Fruit fly (Drosophila melanogaster): ENCODE results near the gene Utx.

Utx gene

dm6 chr2L:10231510-10231909 lies 47.1 kb downstream of the Utx start, which contains the start of gene ova:
ova (minus strand) TSS chr2L:10231692.
- TF ChIP-seq Dll (optimal IDR thresholded peaks at IDR 0.05) (no peak), EcR (GFP tag; optimal IDR thresholded peaks at IDR 0.05) (no peak), psq (optimal IDR thresholded peaks at IDR 0.05) (no peak), usp (GFP tag; optimal IDR thresholded peaks at IDR 0.05) (no peak), pan (optimal IDR thresholded peaks at IDR 0.05) (no peak), CG8478 (optimal IDR thresholded peaks at IDR 0.05) (no peak)

- TF ChIP-seq usp (GFP tag; optimal IDR thresholded peaks at IDR 0.05) (no peak), Dll (optimal IDR thresholded peaks at IDR 0.05) (no peak), psq (optimal IDR thresholded peaks at IDR 0.05) (no peak), pan (optimal IDR thresholded peaks at IDR 0.05) (no peak), EcR (GFP tag; optimal IDR thresholded peaks at IDR 0.05) (no peak), CG8478 (optimal IDR thresholded peaks at IDR 0.05) (no peak)
These were observed 47.5 kb downstream of the Utx start for dm6 chr2L:10231092-10231494.

DNA sequence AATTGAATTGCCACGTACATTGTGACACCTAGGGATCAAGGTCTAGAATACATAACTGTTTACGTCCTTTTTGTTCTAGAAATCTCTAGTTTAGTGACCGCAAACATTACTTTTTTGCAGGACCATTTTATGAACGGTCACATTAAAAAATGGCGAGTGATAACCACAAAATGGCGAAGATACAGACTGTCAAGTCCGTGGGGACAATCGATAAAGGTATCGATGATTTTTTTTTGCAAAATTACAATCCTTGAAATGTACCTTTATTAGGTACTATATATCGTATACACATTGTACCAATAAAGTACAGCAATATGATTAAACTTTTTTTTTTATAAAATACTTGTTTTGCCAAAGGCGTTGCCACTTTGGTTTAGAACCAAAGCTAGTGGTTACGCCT lies 48.2 kb downstream of the Utx start:
- TF ChIP-seq CG8478 (optimal IDR thresholded peaks at IDR 0.05) (no peak), psq (optimal IDR thresholded peaks at IDR 0.05) (no peak), usp (GFP tag; optimal IDR thresholded peaks at IDR 0.05) (no peak), pan (optimal IDR thresholded peaks at IDR 0.05) (no peak), EcR (GFP tag; optimal IDR thresholded peaks at IDR 0.05) (no peak), Dll (optimal IDR thresholded peaks at IDR 0.05) (no peak)

DNA sequence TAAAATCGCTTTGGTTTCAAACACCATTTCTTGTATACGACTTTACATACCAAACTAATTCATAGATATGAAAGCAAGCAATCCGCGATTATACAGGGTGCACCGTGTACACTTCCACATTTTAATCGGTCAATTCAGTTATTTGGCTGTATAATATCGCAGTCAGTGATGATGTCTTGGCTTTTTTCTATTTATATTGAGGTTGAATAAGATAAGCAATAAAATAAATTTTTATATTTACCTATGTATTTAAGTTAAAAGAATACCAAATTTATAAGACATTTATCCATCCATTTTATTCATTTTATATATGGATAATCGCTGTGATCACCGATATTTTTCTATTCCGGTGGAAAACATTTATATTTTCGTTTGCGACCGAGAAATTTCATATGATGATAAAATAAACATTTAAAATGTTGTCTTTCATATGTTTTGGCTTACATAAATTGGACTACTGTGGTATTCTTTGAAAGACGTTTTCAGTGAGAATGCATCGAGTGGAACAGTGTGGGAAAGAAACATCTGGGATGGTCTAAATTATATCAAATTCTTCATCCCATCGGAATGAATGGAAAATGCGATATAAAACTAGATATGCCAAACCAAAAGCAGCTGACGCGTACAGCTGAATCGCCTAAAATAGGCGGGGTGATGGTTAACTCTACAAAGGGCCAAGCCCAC lies 51.7 kb downstream of the Utx start, which contains the start of gene CG5708:
Gene CG5708 (minus strand): TSS at position 85 of the 684 bp plus-strand sequence.
- no peak for TF ChIP-seq CG8478 (optimal IDR thresholded peaks at IDR 0.05)
- TF ChIP-seq usp (GFP tag; optimal IDR thresholded peaks at IDR 0.05), result no peak
- no peak for TF ChIP-seq Dll (optimal IDR thresholded peaks at IDR 0.05)
- TF ChIP-seq psq (optimal IDR thresholded peaks at IDR 0.05), result no peak
- TF ChIP-seq pan (optimal IDR thresholded peaks at IDR 0.05), result no peak
- no peak for TF ChIP-seq EcR (GFP tag; optimal IDR thresholded peaks at IDR 0.05)

- TF ChIP-seq pan (optimal IDR thresholded peaks at IDR 0.05), result no peak
- no peak for TF ChIP-seq Dll (optimal IDR thresholded peaks at IDR 0.05)
- TF ChIP-seq psq (optimal IDR thresholded peaks at IDR 0.05), result no peak
- no peak for TF ChIP-seq CG8478 (optimal IDR thresholded peaks at IDR 0.05)
- TF ChIP-seq EcR (GFP tag; optimal IDR thresholded peaks at IDR 0.05), result no peak
- TF ChIP-seq usp (GFP tag; optimal IDR thresholded peaks at IDR 0.05), result no peak
These were observed 52.3 kb downstream of the Utx start for dm6 chr2L:10226213-10226723.

DNA sequence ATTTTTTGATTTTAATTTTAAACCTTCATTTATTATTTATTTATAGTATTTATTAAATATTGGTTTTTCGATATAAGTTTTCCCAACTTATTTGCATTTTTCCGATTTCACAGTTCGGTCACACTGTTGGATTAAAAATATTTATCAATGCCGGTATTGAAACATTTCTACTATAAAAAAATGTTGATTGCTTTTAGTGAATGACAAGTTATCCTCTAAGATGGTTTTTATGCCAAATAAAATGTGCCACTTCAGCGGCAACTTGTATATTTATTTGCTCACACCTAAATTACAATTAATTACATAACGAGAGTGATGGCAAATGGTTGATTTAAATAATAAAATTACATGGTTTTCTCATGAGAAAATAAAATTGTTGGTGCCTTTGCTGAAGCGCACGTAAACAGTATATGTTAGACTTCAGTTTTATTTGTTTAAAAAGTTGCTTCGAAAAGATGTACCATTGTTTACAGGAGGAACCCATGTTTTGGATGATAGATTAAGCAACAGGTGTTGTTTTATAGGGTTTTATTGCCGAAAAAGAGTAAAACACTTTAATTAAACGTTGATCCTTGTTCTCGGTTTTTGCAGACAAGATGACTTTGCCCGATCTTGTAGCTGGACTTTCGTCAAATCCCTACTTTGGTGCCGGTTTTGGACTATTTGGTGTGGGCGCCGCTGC lies 55.9 kb downstream of the Utx start, which contains the start of gene Bcs1:
Gene Bcs1 (plus strand): TSS at position 108 of the 682 bp plus-strand sequence.
- TF ChIP-seq EcR (GFP tag; optimal IDR thresholded peaks at IDR 0.05), result no peak
- no peak for TF ChIP-seq psq (optimal IDR thresholded peaks at IDR 0.05)
- TF ChIP-seq usp (GFP tag; optimal IDR thresholded peaks at IDR 0.05), result no peak
- TF ChIP-seq CG8478 (optimal IDR thresholded peaks at IDR 0.05), result no peak
- TF ChIP-seq Dll (optimal IDR thresholded peaks at IDR 0.05), result no peak
- no peak for TF ChIP-seq pan (optimal IDR thresholded peaks at IDR 0.05)
